Fruit fly (Drosophila melanogaster): Measurements from ENCODE around the gene CG5885.
A peak's percentile ranks its signal among the peaks of the same experiment; 100 is the strongest.

CG5885 gene

DNA sequence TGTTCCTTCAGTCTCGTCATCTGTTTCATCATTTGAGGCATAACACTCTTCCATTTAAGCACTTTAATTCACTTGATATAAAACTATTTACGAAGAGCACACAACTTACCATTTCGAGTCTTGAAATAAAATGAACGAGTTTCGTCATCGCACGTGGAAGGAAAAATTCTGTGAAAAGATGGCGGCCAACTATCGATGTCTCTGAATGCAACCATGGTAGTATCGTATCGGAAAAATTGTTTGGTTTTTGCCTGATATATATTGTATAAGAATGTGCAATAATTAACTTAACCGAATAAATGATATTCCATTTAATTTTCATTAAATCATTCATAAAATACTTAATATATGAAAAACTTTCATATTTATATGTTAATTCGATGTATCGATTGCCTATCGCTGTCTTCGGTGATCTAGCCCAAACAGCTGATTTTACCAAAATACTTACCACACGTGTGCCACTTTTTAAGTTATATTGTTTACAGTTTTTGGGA is 23.2 kb downstream of the CG5885 start, which contains the start of gene Bka (continued):
- TF ChIP-seq inv (GFP tag; IDR thresholded peaks at IDR 0.05; ENCODE audit: partially characterized antibody) (peak; percentile 97), CG6854 (GFP tag; optimal IDR thresholded peaks at IDR 0.05) (no peak), CG11560 (tag; IDR thresholded peaks at IDR 0.05) (no peak), CG16779 (GFP tag; IDR thresholded peaks at IDR 0.05) (no peak), MBD-R2 (GFP tag; IDR thresholded peaks at IDR 0.05) (peak; percentile 65), CG5953 (GFP tag; IDR thresholded peaks at IDR 0.05) (no peak), CG34224 (GFP tag; IDR thresholded peaks at IDR 0.05; ENCODE audit: partially characterized antibody) (peak; percentile 99), Gug (GFP tag; IDR thresholded peaks at IDR 0.05) (no peak), pita (GFP tag; optimal IDR thresholded peaks at IDR 0.05) (no peak), bbx (GFP tag; IDR thresholded peaks at IDR 0.05; ENCODE audit: partially characterized antibody) (peak; percentile 95), vfl (GFP tag; optimal IDR thresholded peaks at IDR 0.05) (no peak), CG13424 (tag; optimal IDR thresholded peaks at IDR 0.05) (peak; percentile 53), onecut (GFP tag; IDR thresholded peaks at IDR 0.05) (peak; percentile 34; the same call in 1 of the 2 replicates), esg (GFP tag; conservative IDR thresholded peaks at IDR 0.05) (no peak), sob (GFP tag; IDR thresholded peaks at IDR 0.05) (peak; percentile 61), CG8281 (tag; optimal IDR thresholded peaks at IDR 0.05) (no peak), CG18262 (tag; optimal IDR thresholded peaks at IDR 0.05) (peak; percentile 69), abd-A (tag; optimal IDR thresholded peaks at IDR 0.05) (no peak), CG7786 (GFP tag; optimal IDR thresholded peaks at IDR 0.05) (no peak), CG2199 (GFP tag; IDR thresholded peaks at IDR 0.05) (no peak), gsb (GFP tag; IDR thresholded peaks at IDR 0.05) (no peak), hkb (optimal IDR thresholded peaks at IDR 0.05) (no peak), hkb (GFP tag; IDR thresholded peaks at IDR 0.05) (peak; percentile 59), wor (GFP tag; IDR thresholded peaks at IDR 0.05) (no peak), NfI (GFP tag; optimal IDR thresholded peaks at IDR 0.05) (peak; percentile 68), Poxn (GFP tag; IDR thresholded peaks at IDR 0.05) (no peak), CG17912 (GFP tag; optimal IDR thresholded peaks at IDR 0.05) (no peak), HLH4C (GFP tag; IDR thresholded peaks at IDR 0.05; ENCODE audit: partially characterized antibody) (peak; percentile 95), ATbp (GFP tag; optimal IDR thresholded peaks at IDR 0.05) (no peak), Usf (GFP tag; optimal IDR thresholded peaks at IDR 0.05) (no peak), Hmr (GFP tag; optimal IDR thresholded peaks at IDR 0.05) (peak; percentile 77), cwo (GFP tag; optimal IDR thresholded peaks at IDR 0.05) (peak; percentile 54), CG6791 (GFP tag; IDR thresholded peaks at IDR 0.05; ENCODE audit: partially characterized antibody) (peak; percentile 93), Max (GFP tag; optimal IDR thresholded peaks at IDR 0.05) (peak; percentile 73), CG14860 (GFP tag; IDR thresholded peaks at IDR 0.05; ENCODE audit: partially characterized antibody) (peak; percentile 98), CG9932 (GFP tag; IDR thresholded peaks at IDR 0.05) (no peak), CG4360 (GFP tag; IDR thresholded peaks at IDR 0.05) (no peak), CG17385 (GFP tag; optimal IDR thresholded peaks at IDR 0.05) (peak; percentile 79), luna (GFP tag; optimal IDR thresholded peaks at IDR 0.05) (no peak), CG15073 (GFP tag; optimal IDR thresholded peaks at IDR 0.05) (no peak), CG17612 (GFP tag; IDR thresholded peaks at IDR 0.05) (no peak), cg (GFP tag; optimal IDR thresholded peaks at IDR 0.05) (no peak), Six4 (GFP tag; optimal IDR thresholded peaks at IDR 0.05) (no peak), az2 (GFP tag; optimal IDR thresholded peaks at IDR 0.05) (peak; percentile 7), CG10959 (GFP tag; IDR thresholded peaks at IDR 0.05) (no peak), eyg (GFP tag; optimal IDR thresholded peaks at IDR 0.05) (no peak), CG9215 (GFP tag; IDR thresholded peaks at IDR 0.05) (no peak), ac (GFP tag; optimal IDR thresholded peaks at IDR 0.05) (no peak), mirr (GFP tag; optimal IDR thresholded peaks at IDR 0.05) (peak; percentile 28), Hr51 (GFP tag; optimal IDR thresholded peaks at IDR 0.05) (peak in 1 of 2 experiments; percentile 52), CG17328 (GFP tag; IDR thresholded peaks at IDR 0.05) (peak; percentile 46; the same call in 1 of the 2 replicates)
